Fruit fly (Drosophila melanogaster) whole organism, embryonic: Measurements from ENCODE around the gene CG13465.
A peak's percentile ranks its signal among the peaks of the same experiment; 100 is the strongest.

Source experiments
- Ada2b ChIP-seq: fragments of 200-800 bp; sonication (Bioruptor generic); IDR thresholded peaks from 2 replicates; pipeline ENCODE4 v1.3.6; 2022; ENCODE audit warnings: missing biosample characterization, missing genetic modification characterization
- Atf-2 ChIP-seq: fragments of 200-800 bp; sonication (Bioruptor generic); optimal IDR thresholded peaks from 2 replicates; lab custom pipeline; 2016; ENCODE audit warnings: missing biosample characterization, missing genetic modification characterization
- Bdp1 ChIP-seq: fragments of 200-800 bp; sonication (Bioruptor generic); optimal IDR thresholded peaks from 3 replicates; lab custom pipeline; 2016; ENCODE audit warnings: missing biosample characterization, missing genetic modification characterization
- CG10565 ChIP-seq: fragments of 200-800 bp; sonication (Bioruptor generic); optimal IDR thresholded peaks from 3 replicates; lab custom pipeline; 2016; ENCODE audit warnings: missing biosample characterization, mild to moderate bottlenecking, missing genetic modification characterization
- CG11093 ChIP-seq: fragments of 200-800 bp; sonication (Bioruptor generic); IDR thresholded peaks from 3 replicates; pipeline ENCODE4 v1.3.6; 2022; ENCODE audit warnings: missing biosample characterization, missing genetic modification characterization
- CG13894 ChIP-seq: fragments of 200-800 bp; sonication (Bioruptor generic); optimal IDR thresholded peaks from 3 replicates; lab custom pipeline; 2018; ENCODE audit warnings: missing biosample characterization, mild to moderate bottlenecking, missing genetic modification characterization, moderate library complexity
- CG14667 ChIP-seq: fragments of 200-800 bp; sonication (Bioruptor generic); IDR thresholded peaks from 2 replicates; pipeline ENCODE4 v1.3.6; 2022; ENCODE audit warnings: missing biosample characterization, missing genetic modification characterization
- CG15073 ChIP-seq: fragments of 200-800 bp; sonication (Bioruptor generic); optimal IDR thresholded peaks from 2 replicates; lab custom pipeline; 2016; ENCODE audit warnings: missing biosample characterization, missing genetic modification characterization
- CG17328 ChIP-seq: fragments of 200-800 bp; sonication (Bioruptor generic); IDR thresholded peaks from 2 replicates; pipeline ENCODE4 v1.3.6; 2022; ENCODE audit warnings: missing biosample characterization, missing genetic modification characterization
- CG18599 ChIP-seq: fragments of 200-800 bp; sonication (Bioruptor generic); optimal IDR thresholded peaks from 3 replicates; lab custom pipeline; 2017; ENCODE audit warnings: missing biosample characterization, missing genetic modification characterization, mild to moderate bottlenecking, moderate library complexity, missing genetic modification reagents
- CG2116 ChIP-seq: fragments of 200-800 bp; sonication (Bioruptor generic); optimal IDR thresholded peaks from 3 replicates; lab custom pipeline; 2018; ENCODE audit warnings: missing biosample characterization, mild to moderate bottlenecking, missing genetic modification characterization
- CG6175 ChIP-seq: fragments of 200-800 bp; sonication (Bioruptor generic); IDR thresholded peaks from 3 replicates; pipeline ENCODE4 v1.3.6; 2022; ENCODE audit warnings: missing biosample characterization, missing genetic modification characterization
- CG6272 ChIP-seq: fragments of 200-800 bp; sonication (Bioruptor generic); IDR thresholded peaks from 2 replicates; pipeline ENCODE4 v1.3.6; 2022; ENCODE audit warnings: missing biosample characterization, missing genetic modification characterization
- CG9876 ChIP-seq: fragments of 200-800 bp; sonication (Bioruptor generic); optimal IDR thresholded peaks from 2 replicates; lab custom pipeline; 2016; ENCODE audit warnings: missing biosample characterization, missing genetic modification characterization
- D19B ChIP-seq: fragments of 200-800 bp; sonication (Bioruptor generic); optimal IDR thresholded peaks from 2 replicates; lab custom pipeline; 2017; ENCODE audit warnings: missing biosample characterization, mild to moderate bottlenecking, missing genetic modification characterization
- Dip2 ChIP-seq: fragments of 200-800 bp; sonication (Bioruptor generic); IDR thresholded peaks from 2 replicates; pipeline ENCODE4 v1.3.6; 2022; ENCODE audit warnings: missing biosample characterization, missing genetic modification characterization
- Dll ChIP-seq: fragments of 200-800 bp; sonication (Bioruptor generic); IDR thresholded peaks from 4 replicates; pipeline ENCODE4 v1.3.6; 2022; ENCODE audit warnings: missing biosample characterization, missing genetic modification characterization; ENCODE audit not compliant: partially characterized antibody
- Eip74EF ChIP-seq, 2 experiments: fragments of 200-800 bp in 1 of 2; fragments of >200 bp in 1 of 2; sonication (Bioruptor generic) in 1 of 2; optimal IDR thresholded peaks; 2 replicates each; lab custom pipeline; 2017 to 2019; ENCODE audit warnings: missing biosample characterization in 2 of 2, missing genetic modification characterization in 2 of 2, mild to moderate bottlenecking in 1 of 2, moderate library complexity in 1 of 2
- HLH3B ChIP-seq: fragments of 200-800 bp; sonication (Bioruptor generic); IDR thresholded peaks from 2 replicates; pipeline ENCODE4 v1.3.6; 2022; ENCODE audit warnings: missing biosample characterization, missing genetic modification characterization
- Hmr ChIP-seq: fragments of 200-800 bp; sonication (Bioruptor generic); optimal IDR thresholded peaks from 3 replicates; lab custom pipeline; 2017; ENCODE audit warnings: mild to moderate bottlenecking, missing biosample characterization, missing genetic modification reagents, missing genetic modification characterization
- NC2β ChIP-seq: fragments of 200-800 bp; sonication (Bioruptor generic); optimal IDR thresholded peaks from 2 replicates; lab custom pipeline; 2016; ENCODE audit warnings: missing biosample characterization, missing genetic modification characterization
- PHDP ChIP-seq: fragments of 200-800 bp; sonication (Bioruptor generic); optimal IDR thresholded peaks from 3 replicates; lab custom pipeline; 2018; ENCODE audit warnings: missing biosample characterization, mild to moderate bottlenecking, missing genetic modification characterization, moderate library complexity
- Rfx ChIP-seq: fragments of 200-800 bp; sonication (Bioruptor generic); IDR thresholded peaks from 2 replicates; pipeline ENCODE4 v1.3.6; 2022; ENCODE audit warnings: missing biosample characterization, missing genetic modification characterization
- Sox102F ChIP-seq: fragments of 200-800 bp; sonication (Bioruptor generic); optimal IDR thresholded peaks from 2 replicates; lab custom pipeline; 2018; ENCODE audit warnings: missing biosample characterization, mild to moderate bottlenecking, missing genetic modification characterization, moderate library complexity
- Tbp ChIP-seq: fragments of >200 bp; optimal IDR thresholded peaks from 2 replicates; lab custom pipeline; 2018; ENCODE audit warnings: missing biosample characterization, missing genetic modification characterization
- Trl ChIP-seq, 3 experiments: fragments of >200 bp in 2 of 3; fragments of 200-800 bp in 1 of 3; sonication (Bioruptor generic) in 1 of 3; optimal IDR thresholded peaks; 2 replicates in 1 of 3; 3 replicates in 2 of 3; lab custom pipeline; 2016 to 2017; ENCODE audit warnings: missing biosample characterization in 1 of 3, missing genetic modification characterization in 1 of 3
- amos ChIP-seq: fragments of 200-800 bp; sonication (Bioruptor generic); IDR thresholded peaks from 2 replicates; pipeline ENCODE4 v1.3.6; 2022; ENCODE audit warnings: missing biosample characterization, missing genetic modification characterization; ENCODE audit not compliant: partially characterized antibody
- aop ChIP-seq: fragments of 200-800 bp; sonication (Bioruptor generic); IDR thresholded peaks from 2 replicates; pipeline ENCODE4 v1.3.6; 2022; ENCODE audit warnings: missing biosample characterization, missing genetic modification characterization
- bbx ChIP-seq: fragments of 200-800 bp; sonication (Bioruptor generic); IDR thresholded peaks from 2 replicates; pipeline ENCODE4 v1.3.6; 2022; ENCODE audit warnings: missing biosample characterization, missing genetic modification characterization; ENCODE audit not compliant: partially characterized antibody
- bsh ChIP-seq, 2 experiments: fragments of 200-800 bp; sonication (Bioruptor generic); optimal IDR thresholded peaks; 2 replicates each; lab custom pipeline; 2017 to 2018; ENCODE audit warnings: mild to moderate bottlenecking in 2 of 2, missing biosample characterization in 2 of 2, missing genetic modification characterization in 2 of 2, moderate library complexity in 1 of 2
- ci ChIP-seq: fragments of 200-800 bp; sonication (Bioruptor generic); IDR thresholded peaks from 3 replicates; pipeline ENCODE4 v1.3.6; 2022; ENCODE audit warnings: missing biosample characterization, missing genetic modification characterization
- crol ChIP-seq: fragments of 200-800 bp; sonication (Bioruptor generic); IDR thresholded peaks from 2 replicates; pipeline ENCODE4 v1.3.6; 2022; ENCODE audit warnings: missing biosample characterization, missing genetic modification characterization
- danr ChIP-seq: fragments of 200-800 bp; sonication (Bioruptor generic); IDR thresholded peaks from 2 replicates; pipeline ENCODE4 v1.3.6; 2022; ENCODE audit warnings: missing biosample characterization, missing genetic modification characterization
- disco-r ChIP-seq: fragments of 200-800 bp; sonication (Bioruptor generic); optimal IDR thresholded peaks from 2 replicates; lab custom pipeline; 2016; ENCODE audit warnings: missing biosample characterization, missing genetic modification characterization
- dpn ChIP-seq, 2 experiments: fragments of 200-800 bp; sonication (Bioruptor generic); optimal IDR thresholded peaks; 3 replicates each; lab custom pipeline; 2016; ENCODE audit warnings: missing biosample characterization in 2 of 2, missing genetic modification characterization in 2 of 2
- fd96Cb ChIP-seq: fragments of 200-800 bp; sonication (Bioruptor generic); optimal IDR thresholded peaks from 2 replicates; lab custom pipeline; 2018; ENCODE audit warnings: missing biosample characterization, mild to moderate bottlenecking, missing genetic modification characterization, moderate library complexity
- jing ChIP-seq: fragments of 200-800 bp; sonication (Bioruptor generic); optimal IDR thresholded peaks from 2 replicates; lab custom pipeline; 2018; ENCODE audit warnings: missing biosample characterization, mild to moderate bottlenecking, missing genetic modification characterization
- kay ChIP-seq: fragments of 200-800 bp; sonication (Bioruptor generic); optimal IDR thresholded peaks from 2 replicates; lab custom pipeline; 2016; ENCODE audit warnings: missing biosample characterization, missing genetic modification characterization
- maf-S ChIP-seq: fragments of 200-800 bp; sonication (Bioruptor generic); optimal IDR thresholded peaks from 2 replicates; lab custom pipeline; 2016; ENCODE audit warnings: missing biosample characterization, missing genetic modification characterization
- mirr ChIP-seq: fragments of 200-800 bp; sonication (Bioruptor generic); optimal IDR thresholded peaks from 3 replicates; lab custom pipeline; 2018; ENCODE audit warnings: missing biosample characterization, mild to moderate bottlenecking, missing genetic modification characterization
- oc ChIP-seq: fragments of 200-800 bp; sonication (Bioruptor generic); optimal IDR thresholded peaks from 2 replicates; lab custom pipeline; 2018; ENCODE audit warnings: missing biosample characterization, mild to moderate bottlenecking, missing genetic modification characterization, moderate library complexity
- pnt ChIP-seq: fragments of 200-800 bp; sonication (Bioruptor generic); optimal IDR thresholded peaks from 3 replicates; lab custom pipeline; 2016; ENCODE audit warnings: missing biosample characterization, missing genetic modification characterization
- scrt ChIP-seq: fragments of 200-800 bp; sonication (Bioruptor generic); optimal IDR thresholded peaks from 2 replicates; lab custom pipeline; 2018; ENCODE audit warnings: missing biosample characterization, mild to moderate bottlenecking, missing genetic modification characterization, moderate library complexity
- sd ChIP-seq: fragments of 200-800 bp; sonication (Bioruptor generic); optimal IDR thresholded peaks from 3 replicates; lab custom pipeline; 2018; ENCODE audit warnings: missing biosample characterization, mild to moderate bottlenecking, missing genetic modification characterization, moderate library complexity
- tap ChIP-seq: fragments of 200-800 bp; optimal IDR thresholded peaks from 3 replicates; lab custom pipeline; 2019; ENCODE audit warnings: missing biosample characterization, mild to moderate bottlenecking, missing genetic modification characterization, moderate library complexity
- tna ChIP-seq: fragments of 200-800 bp; sonication (Bioruptor generic); IDR thresholded peaks from 2 replicates; pipeline ENCODE4 v1.3.6; 2022; ENCODE audit warnings: missing biosample characterization, missing genetic modification characterization; ENCODE audit not compliant: partially characterized antibody
- zfh2 ChIP-seq: fragments of 200-800 bp; sonication (Bioruptor generic); optimal IDR thresholded peaks from 2 replicates; lab custom pipeline; 2016; ENCODE audit warnings: missing biosample characterization, missing genetic modification characterization

The CG13465 gene

DNA sequence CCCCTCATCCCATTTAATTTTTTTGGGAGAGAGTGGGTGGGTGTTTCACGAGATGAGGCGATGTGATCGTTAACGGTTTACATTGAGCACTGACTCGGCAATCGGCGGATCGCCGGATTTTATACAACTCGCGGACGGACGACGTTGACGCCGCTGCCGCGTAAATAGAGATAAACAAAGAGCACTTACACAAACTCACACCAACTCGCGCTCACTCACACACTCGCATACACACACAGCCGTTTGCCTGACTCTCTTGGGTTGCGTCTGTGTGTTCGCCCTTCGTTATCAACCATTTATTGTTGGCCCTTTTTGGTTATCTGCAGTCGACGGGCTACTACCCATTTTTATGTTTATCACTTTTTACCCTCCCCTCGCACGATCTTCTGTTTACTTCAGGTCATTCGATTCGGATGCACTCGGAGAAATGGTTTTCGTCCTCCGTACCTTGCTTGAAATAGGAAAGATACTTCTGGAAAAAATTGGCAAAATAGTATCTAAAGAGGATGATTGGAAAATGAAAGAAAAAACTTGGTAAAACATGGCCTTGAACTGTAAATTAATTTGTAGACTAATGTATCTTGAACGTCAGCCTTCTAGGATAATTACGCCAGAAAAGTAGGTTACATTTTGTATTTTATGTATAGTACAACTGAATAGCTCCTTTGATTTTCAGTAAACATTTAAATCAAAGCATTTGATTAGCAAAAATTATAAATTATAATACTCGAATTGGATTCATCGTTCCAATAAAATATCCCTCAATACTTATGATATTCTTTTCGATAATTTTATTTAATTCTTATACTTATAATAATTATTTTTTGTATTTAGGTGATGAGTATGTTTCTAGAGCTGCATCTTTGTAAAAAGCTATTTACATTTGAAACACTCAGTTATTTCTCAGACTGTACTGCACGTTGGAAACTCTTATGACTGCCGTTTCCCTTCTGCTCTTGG, 33.7 kb upstream of the CG13465 start (continued):
- TF ChIP-seq dpn (GFP tag; optimal IDR thresholded peaks at IDR 0.05; lab: Kevin White, UChicago) = peak; percentile 1 to 2
- no peak for TF ChIP-seq scrt (GFP tag; lab: Kevin White, UChicago)
- TF ChIP-seq Bdp1 (GFP tag; lab: Kevin White, UChicago) = no peak
- TF ChIP-seq bbx (GFP tag; lab: Robert Waterston, UW) = peak; percentile 61
- TF ChIP-seq Ada2b (GFP tag; lab: Robert Waterston, UW) = 0 out of 2 replicates have a peak, but pooled peaks have one; percentile 6
- TF ChIP-seq sd = no peak
- TF ChIP-seq bsh (GFP tag; optimal IDR thresholded peaks at IDR 0.05; lab: Kevin White, UChicago) = peak in 1 of 2 experiments; percentile 37
- peak; percentile 65; the same call in 2 of the 3 replicates for TF ChIP-seq ci (GFP tag; lab: Robert Waterston, UW)
- TF ChIP-seq NC2β = no peak
- no peak for TF ChIP-seq zfh2
- no peak for TF ChIP-seq kay (GFP tag; lab: Kevin White, UChicago)
- TF ChIP-seq Sox102F = peak; percentile 52
- TF ChIP-seq HLH3B = peak; percentile 43
- TF ChIP-seq PHDP (tag; lab: Kevin White, UChicago) = no peak
- TF ChIP-seq CG11093 (GFP tag; lab: Robert Waterston, UW) = no peak
- TF ChIP-seq tna (GFP tag; lab: Robert Waterston, UW) = no peak
- peak; percentile 44; the same call in 1 of the 2 replicates for TF ChIP-seq aop (GFP tag; lab: Robert Waterston, UW)
- no peak for TF ChIP-seq disco-r (GFP tag; lab: Kevin White, UChicago)
- no peak for TF ChIP-seq D19B (GFP tag; lab: Kevin White, UChicago)
- peak; percentile 47 for TF ChIP-seq pnt (GFP tag; lab: Kevin White, UChicago)
- peak; percentile 29 for TF ChIP-seq mirr (GFP tag; lab: Kevin White, UChicago)
- no peak for TF ChIP-seq CG6175
- TF ChIP-seq CG14667 = no peak
- no peak for TF ChIP-seq CG15073 (GFP tag; lab: Kevin White, UChicago)
- peak; percentile 58 to 63 for TF ChIP-seq Trl (optimal IDR thresholded peaks at IDR 0.05; lab: Kevin White, UChicago)
- no peak for TF ChIP-seq Trl (GFP tag; optimal IDR thresholded peaks at IDR 0.05; lab: Kevin White, UChicago)
- no peak for TF ChIP-seq CG9876 (GFP tag; lab: Kevin White, UChicago)
- no peak for TF ChIP-seq Tbp (GFP tag; lab: Kevin White, UChicago)
- TF ChIP-seq Dll (GFP tag; lab: Robert Waterston, UW) = 0 out of 4 replicates have a peak, but pooled peaks have one; percentile 36
- no peak for TF ChIP-seq maf-S
- no peak; the same call in none of the 2 replicates for TF ChIP-seq CG17328 (GFP tag; lab: Robert Waterston, UW)
- peak; percentile 16; the same call in 1 of the 2 replicates for TF ChIP-seq Rfx (GFP tag; lab: Robert Waterston, UW)
- TF ChIP-seq CG13894 (tag; lab: Kevin White, UChicago) = no peak
- peak; percentile 22 for TF ChIP-seq Atf-2 (GFP tag; lab: Kevin White, UChicago)
- TF ChIP-seq CG18599 (GFP tag; lab: Kevin White, UChicago) = no peak
- no peak for TF ChIP-seq tap (tag; lab: Kevin White, UChicago)
- TF ChIP-seq jing (GFP tag; lab: Kevin White, UChicago) = no peak
- peak; percentile 42 for TF ChIP-seq fd96Cb (tag; lab: Kevin White, UChicago)
- no peak for TF ChIP-seq danr (GFP tag; lab: Robert Waterston, UW)
- TF ChIP-seq CG10565 (GFP tag; lab: Kevin White, UChicago) = no peak
- peak; percentile 54 for TF ChIP-seq oc (tag; lab: Kevin White, UChicago)
- TF ChIP-seq amos (GFP tag; lab: Robert Waterston, UW) = peak; percentile 41; the same call in 1 of the 2 replicates
- TF ChIP-seq CG6272 (GFP tag; lab: Robert Waterston, UW) = no peak
- TF ChIP-seq CG2116 (GFP tag; lab: Kevin White, UChicago) = no peak
- no peak for TF ChIP-seq Dip2 (GFP tag; lab: Robert Waterston, UW)
- TF ChIP-seq crol (GFP tag; lab: Robert Waterston, UW) = peak; percentile 89
- TF ChIP-seq Hmr (GFP tag; lab: Kevin White, UChicago) = no peak
- TF ChIP-seq Eip74EF (GFP tag; optimal IDR thresholded peaks at IDR 0.05; lab: Kevin White, UChicago) = no peak
